Worm (Caenorhabditis elegans) whole organism, young adult: ENCODE data around the gene str-246.

Experiments
- B0035.1 ChIP-seq: sonication (generic microtip); optimal IDR thresholded peaks from 2 replicates; lab custom pipeline; 2016; ENCODE audit warnings: missing genetic modification characterization, mild to moderate bottlenecking, missing compliant biosample characterization, missing genotype, missing genetic modification reagents
- B0261.1 ChIP-seq: sonication (generic microtip); optimal IDR thresholded peaks from 2 replicates; lab custom pipeline; 2016; ENCODE audit warnings: mild to moderate bottlenecking, missing genetic modification characterization, moderate library complexity, missing compliant biosample characterization
- B0336.3 ChIP-seq: fragments of 200-800 bp; sonication (Bioruptor generic); IDR thresholded peaks from 2 replicates; pipeline ENCODE4 v1.3.6; 2022; ENCODE audit warnings: missing genetic modification characterization, missing compliant biosample characterization
- F22D6.2 ChIP-seq: sonication (generic microtip); optimal IDR thresholded peaks from 2 replicates; lab custom pipeline; 2016; ENCODE audit warnings: mild to moderate bottlenecking, missing genetic modification characterization, missing compliant biosample characterization
- F23B12.7 ChIP-seq: sonication (generic microtip); optimal IDR thresholded peaks from 2 replicates; lab custom pipeline; 2017; ENCODE audit warnings: missing genetic modification characterization, mild to moderate bottlenecking, missing compliant biosample characterization, antibody characterized with exemption, moderate library complexity; ENCODE audit not compliant: insufficient read depth
- F55B11.4 ChIP-seq: sonication (generic microtip); optimal IDR thresholded peaks from 2 replicates; lab custom pipeline; 2016; ENCODE audit warnings: missing compliant biosample characterization, missing genetic modification characterization, borderline replicate concordance; ENCODE audit not compliant: insufficient read depth
- K12H6.12 ChIP-seq: fragments of 200-800 bp; sonication (Bioruptor generic); optimal IDR thresholded peaks from 2 replicates; lab custom pipeline; 2018; ENCODE audit warnings: mild to moderate bottlenecking, missing genetic modification characterization, missing compliant biosample characterization
- T07F8.4 ChIP-seq: sonication (generic microtip); optimal IDR thresholded peaks from 2 replicates; lab custom pipeline; 2016; ENCODE audit warnings: mild to moderate bottlenecking, missing genetic modification characterization, moderate library complexity, missing compliant biosample characterization
- Y53G8AR.9 ChIP-seq: fragments of 200-800 bp; sonication (Bioruptor generic); conservative IDR thresholded peaks from 2 replicates; pipeline ENCODE4 v1.3.6; 2022; ENCODE audit warnings: missing genetic modification reagents, missing genetic modification characterization, missing compliant biosample characterization
- Y79H2A.3 ChIP-seq: fragments of 200-800 bp; sonication (Bioruptor generic); conservative IDR thresholded peaks from 2 replicates; pipeline ENCODE4 v1.3.6; 2022; ENCODE audit warnings: missing genetic modification reagents, missing genetic modification characterization, missing compliant biosample characterization
- akir-1 ChIP-seq: fragments of 200-800 bp; sonication (Bioruptor generic); optimal IDR thresholded peaks from 2 replicates; lab custom pipeline; 2018; ENCODE audit warnings: mild to moderate bottlenecking, missing genetic modification characterization, moderate library complexity, missing compliant biosample characterization
- bed-1 ChIP-seq: fragments of 200-800 bp; sonication (Bioruptor generic); IDR thresholded peaks from 2 replicates; pipeline ENCODE4 v1.3.6; 2022; ENCODE audit warnings: missing genetic modification reagents, missing genetic modification characterization, missing compliant biosample characterization
- bed-2 ChIP-seq: fragments of 200-800 bp; sonication (Bioruptor generic); IDR thresholded peaks from 2 replicates; pipeline ENCODE4 v1.3.6; 2022; ENCODE audit warnings: missing genetic modification reagents, missing genetic modification characterization, missing compliant biosample characterization
- cebp-1 ChIP-seq, 2 experiments: fragments of 200-800 bp in 1 of 2; sonication (Bioruptor generic) in 1 of 2; sonication (generic microtip) in 1 of 2; IDR thresholded peaks in 1 of 2; optimal IDR thresholded peaks in 1 of 2; 2 replicates each; pipeline versions ENCODE4 v1.3.6 to Lab custom; 2017 to 2022; ENCODE audit warnings: missing compliant biosample characterization in 2 of 2, missing genetic modification characterization in 2 of 2, mild to moderate bottlenecking in 1 of 2, missing genetic modification reagents in 1 of 2, moderate library complexity in 1 of 2
- ceh-100 ChIP-seq: fragments of 200-800 bp; sonication (Bioruptor generic); IDR thresholded peaks from 2 replicates; pipeline ENCODE4 v1.3.6; 2022; ENCODE audit warnings: missing genetic modification reagents, missing genetic modification characterization, missing compliant biosample characterization
- ceh-79 ChIP-seq: sonication (generic microtip); optimal IDR thresholded peaks from 2 replicates; lab custom pipeline; 2017; ENCODE audit warnings: mild to moderate bottlenecking, missing genetic modification characterization, missing compliant biosample characterization
- chd-7 ChIP-seq: sonication (generic microtip); optimal IDR thresholded peaks from 2 replicates; lab custom pipeline; 2016; ENCODE audit warnings: mild to moderate bottlenecking, missing genetic modification characterization, moderate library complexity, missing compliant biosample characterization
- die-1 ChIP-seq: sonication (generic microtip); optimal IDR thresholded peaks from 2 replicates; lab custom pipeline; 2016; ENCODE audit warnings: missing genotype, mild to moderate bottlenecking, missing genetic modification characterization, missing compliant biosample characterization
- dpl-1 ChIP-seq: fragments of 150-350 bp; optimal IDR thresholded peaks from 2 replicates; lab custom pipeline; 2014; ENCODE audit warnings: missing biosample characterization, missing genetic modification reagents, missing genetic modification characterization
- efl-1 ChIP-seq: fragments of 150-350 bp; optimal IDR thresholded peaks from 2 replicates; lab custom pipeline; 2014; ENCODE audit warnings: missing biosample characterization, missing genetic modification reagents, missing genetic modification characterization
- egl-44 ChIP-seq: fragments of 200-800 bp; sonication (Bioruptor generic); IDR thresholded peaks from 2 replicates; pipeline ENCODE4 v1.3.6; 2022; ENCODE audit warnings: missing genetic modification reagents, missing genetic modification characterization, missing compliant biosample characterization
- ets-4 ChIP-seq: fragments of 200-800 bp; sonication (Bioruptor generic); optimal IDR thresholded peaks from 2 replicates; lab custom pipeline; 2018; ENCODE audit warnings: mild to moderate bottlenecking, missing genetic modification characterization, missing compliant biosample characterization
- hlh-26 ChIP-seq: fragments of 200-800 bp; sonication (Bioruptor generic); conservative IDR thresholded peaks from 2 replicates; pipeline ENCODE4 v1.3.6; 2022; ENCODE audit warnings: missing genetic modification reagents, missing genetic modification characterization, missing compliant biosample characterization
- hmg-1.2 ChIP-seq: fragments of 200-800 bp; sonication (Bioruptor generic); IDR thresholded peaks from 2 replicates; pipeline ENCODE4 v1.3.6; 2022; ENCODE audit warnings: missing genetic modification reagents, missing genetic modification characterization, missing compliant biosample characterization
- lag-1 ChIP-seq: fragments of 200-800 bp; sonication (Bioruptor generic); IDR thresholded peaks from 2 replicates; pipeline ENCODE4 v1.3.6; 2022; ENCODE audit warnings: missing genetic modification reagents, missing genetic modification characterization, missing compliant biosample characterization
- lin-35 ChIP-seq, 3 experiments: fragments of 150-350 bp in 2 of 3; sonication (generic microtip) in 1 of 3; optimal IDR thresholded peaks; 2 replicates each; lab custom pipeline; 2014 to 2018; ENCODE audit warnings: missing biosample characterization in 3 of 3, missing genetic modification characterization in 3 of 3, missing genetic modification reagents in 3 of 3
- lin-40 ChIP-seq: sonication (generic microtip); optimal IDR thresholded peaks from 2 replicates; lab custom pipeline; 2016; ENCODE audit warnings: missing genetic modification characterization, mild to moderate bottlenecking, missing compliant biosample characterization, missing genotype, missing genetic modification reagents
- lir-1 ChIP-seq: fragments of 200-800 bp; sonication (Bioruptor generic); conservative IDR thresholded peaks from 2 replicates; pipeline ENCODE4 v1.3.6; 2022; ENCODE audit warnings: missing genetic modification reagents, missing genetic modification characterization, missing compliant biosample characterization
- nfya-1 ChIP-seq: sonication (generic microtip); optimal IDR thresholded peaks from 2 replicates; lab custom pipeline; 2017; ENCODE audit warnings: antibody characterized with exemption, missing compliant biosample characterization, missing genetic modification characterization, borderline replicate concordance; ENCODE audit not compliant: insufficient read depth
- rcor-1 ChIP-seq: fragments of 200-800 bp; sonication (Bioruptor generic); IDR thresholded peaks from 2 replicates; pipeline ENCODE4 v1.3.6; 2022; ENCODE audit warnings: missing genetic modification reagents, missing genetic modification characterization, missing compliant biosample characterization
- repo-1 ChIP-seq: sonication (generic microtip); optimal IDR thresholded peaks from 2 replicates; lab custom pipeline; 2017; ENCODE audit warnings: mild to moderate bottlenecking, missing genetic modification characterization, missing compliant biosample characterization
- snpc-1.3 ChIP-seq: sonication (generic microtip); optimal IDR thresholded peaks from 2 replicates; lab custom pipeline; 2017; ENCODE audit warnings: missing genetic modification characterization, mild to moderate bottlenecking, missing compliant biosample characterization, antibody characterized with exemption, moderate library complexity, missing genotype, missing genetic modification reagents; ENCODE audit not compliant: insufficient read depth
- snpc-3.4 ChIP-seq: sonication (generic microtip); optimal IDR thresholded peaks from 2 replicates; lab custom pipeline; 2017; ENCODE audit warnings: missing genetic modification characterization, mild to moderate bottlenecking, missing compliant biosample characterization, antibody characterized with exemption, moderate library complexity, missing genotype, missing genetic modification reagents
- tbp1 ChIP-seq: fragments of 200-800 bp; sonication (Bioruptor generic); optimal IDR thresholded peaks from 2 replicates; lab custom pipeline; 2018; ENCODE audit warnings: mild to moderate bottlenecking, missing genetic modification characterization, missing compliant biosample characterization
- tlf-1 ChIP-seq: fragments of 200-800 bp; sonication (Bioruptor generic); optimal IDR thresholded peaks from 2 replicates; lab custom pipeline; 2018; ENCODE audit warnings: mild to moderate bottlenecking, missing genetic modification characterization, missing compliant biosample characterization
- unc-130 ChIP-seq: sonication (generic microtip); optimal IDR thresholded peaks from 2 replicates; lab custom pipeline; 2016; ENCODE audit warnings: missing genetic modification reagents, missing genetic modification characterization, missing compliant biosample characterization
- unc-62 ChIP-seq: fragments of 150-350 bp; optimal IDR thresholded peaks from 2 replicates; lab custom pipeline; 2014; ENCODE audit warnings: missing biosample characterization, missing genetic modification reagents, missing genetic modification characterization
- zim-3 ChIP-seq: sonication (generic microtip); optimal IDR thresholded peaks from 2 replicates; lab custom pipeline; 2017; ENCODE audit warnings: mild to moderate bottlenecking, missing genetic modification characterization, moderate library complexity, missing compliant biosample characterization
- ztf-25 ChIP-seq: fragments of 200-800 bp; sonication (Bioruptor generic); IDR thresholded peaks from 2 replicates; pipeline ENCODE4 v1.3.6; 2022; ENCODE audit warnings: missing genetic modification reagents, missing genetic modification characterization, missing compliant biosample characterization
- ztf-3 ChIP-seq: fragments of 200-800 bp; sonication (Bioruptor generic); optimal IDR thresholded peaks from 2 replicates; lab custom pipeline; 2018; ENCODE audit warnings: mild to moderate bottlenecking, missing genetic modification characterization, missing compliant biosample characterization

str-246 gene

DNA sequence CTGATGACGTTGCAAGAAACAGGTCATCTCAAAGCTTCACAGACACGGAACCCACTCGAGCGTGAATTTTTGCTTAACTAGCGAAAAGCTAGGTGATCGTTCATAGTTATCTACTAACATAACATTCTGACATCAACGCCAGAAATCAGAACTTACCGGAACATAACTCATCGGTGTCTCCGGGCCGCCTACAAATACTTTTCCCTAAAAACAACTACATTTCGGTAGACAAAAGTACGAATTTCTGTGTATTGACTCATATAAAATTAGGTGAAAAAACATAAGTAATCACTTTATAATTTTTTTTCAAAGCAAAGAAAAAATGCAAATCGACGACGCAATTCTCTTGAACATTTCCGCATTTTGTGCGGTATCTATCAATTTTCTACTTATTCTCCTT, 3.3 kb upstream of the str-246 start, which contains the start of gene str-261:
TSS of gene str-261 (plus strand) at position 301 of the 400 bp plus-strand sequence.
- TF ChIP-seq repo-1 (tag; lab: Kevin White, UChicago) (no peak), ztf-3 (GFP tag; lab: Kevin White, UChicago) (no peak), T07F8.4 (tag; lab: Kevin White, UChicago) (no peak), akir-1 (no peak), unc-130 (GFP tag; lab: Kevin White, UChicago) (no peak), ceh-100 (no peak), hlh-26 (no peak), cebp-1 (GFP tag; IDR thresholded peaks at IDR 0.05; lab: Robert Waterston, UW) (no peak), cebp-1 (tag; optimal IDR thresholded peaks at IDR 0.05; lab: Kevin White, UChicago) (no peak), bed-2 (GFP tag; lab: Robert Waterston, UW) (no peak), nfya-1 (tag; lab: Kevin White, UChicago) (no peak), F23B12.7 (tag; lab: Kevin White, UChicago) (no peak), lir-1 (no peak), K12H6.12 (tag; lab: Kevin White, UChicago) (no peak), snpc-3.4 (tag; lab: Kevin White, UChicago) (no peak)
- TF ChIP-seq, all 124 proteins: peak for 0

DNA sequence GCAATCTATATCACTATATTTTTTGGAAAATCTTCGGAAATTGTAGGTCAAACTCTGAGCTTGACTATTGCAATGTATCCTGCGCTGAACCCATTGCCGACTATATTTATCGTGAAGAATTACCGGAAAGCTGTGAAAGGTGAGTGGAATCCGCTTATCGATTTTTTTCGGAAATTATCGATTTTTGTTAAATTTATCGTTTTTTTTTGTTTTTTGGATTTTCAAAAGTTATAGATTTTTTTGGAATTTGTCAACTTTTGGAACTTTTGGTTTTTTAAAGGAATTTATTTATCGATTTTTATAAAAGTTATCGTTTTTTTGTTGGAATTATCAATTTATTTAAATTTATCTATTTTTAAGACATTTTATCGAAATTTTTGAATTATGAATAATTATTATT, 761 bp upstream of the str-246 start:
- TF ChIP-seq dpl-1 (GFP tag; lab: Kevin White, UChicago) (no peak), lag-1 (no peak), tbp1 (no peak), chd-7 (tag; lab: Kevin White, UChicago) (no peak), unc-62 (GFP tag; lab: Kevin White, UChicago) (no peak), cebp-1 (GFP tag; IDR thresholded peaks at IDR 0.05; lab: Robert Waterston, UW) (no peak), cebp-1 (tag; optimal IDR thresholded peaks at IDR 0.05; lab: Kevin White, UChicago) (no peak), ceh-79 (tag; lab: Kevin White, UChicago) (no peak), ets-4 (no peak), F23B12.7 (tag; lab: Kevin White, UChicago) (no peak)
- TF ChIP-seq, all 124 proteins: peak for 0

DNA sequence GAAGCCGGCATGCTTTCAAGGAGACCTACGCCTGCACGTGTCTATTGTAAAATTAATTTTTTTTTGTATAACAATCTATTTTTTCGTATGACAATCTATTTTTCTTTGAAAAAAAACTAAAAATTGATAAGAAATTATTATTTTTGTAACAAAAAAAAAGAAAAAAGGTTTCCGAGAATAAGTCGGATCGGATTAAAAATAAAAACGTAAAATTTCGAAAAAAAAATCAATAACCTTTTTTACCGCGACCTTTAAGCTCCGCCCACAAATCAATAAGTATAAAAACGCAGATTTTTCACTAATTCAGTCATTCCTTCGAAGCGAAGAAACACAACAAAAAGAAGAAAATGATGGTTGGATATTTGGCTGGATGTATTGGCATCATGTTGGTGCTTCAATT, 1.9 kb downstream of the str-246 start, which contains the start of gene W09D6.4:
TSS of gene W09D6.4 (plus strand) at position 301 of the 400 bp plus-strand sequence.
- TF ChIP-seq Y79H2A.3 (GFP tag; lab: Robert Waterston, UW) = no peak
- TF ChIP-seq zim-3 (tag; lab: Kevin White, UChicago) = no peak
- TF ChIP-seq lin-35 (GFP tag; optimal IDR thresholded peaks at IDR 0.05; lab: Kevin White, UChicago) = no peak
- no peak for TF ChIP-seq efl-1
- no peak for TF ChIP-seq snpc-1.3
- no peak for TF ChIP-seq B0336.3 (GFP tag; lab: Robert Waterston, UW)
- TF ChIP-seq B0261.1 (tag; lab: Kevin White, UChicago) = no peak
- TF ChIP-seq T07F8.4 (tag; lab: Kevin White, UChicago) = no peak
- TF ChIP-seq ztf-25 (GFP tag; lab: Robert Waterston, UW) = no peak
- TF ChIP-seq cebp-1 (GFP tag; IDR thresholded peaks at IDR 0.05; lab: Robert Waterston, UW) = no peak
- TF ChIP-seq cebp-1 (tag; optimal IDR thresholded peaks at IDR 0.05; lab: Kevin White, UChicago) = no peak
- TF ChIP-seq tlf-1 = no peak
- no peak for TF ChIP-seq bed-1 (GFP tag; lab: Robert Waterston, UW)

DNA sequence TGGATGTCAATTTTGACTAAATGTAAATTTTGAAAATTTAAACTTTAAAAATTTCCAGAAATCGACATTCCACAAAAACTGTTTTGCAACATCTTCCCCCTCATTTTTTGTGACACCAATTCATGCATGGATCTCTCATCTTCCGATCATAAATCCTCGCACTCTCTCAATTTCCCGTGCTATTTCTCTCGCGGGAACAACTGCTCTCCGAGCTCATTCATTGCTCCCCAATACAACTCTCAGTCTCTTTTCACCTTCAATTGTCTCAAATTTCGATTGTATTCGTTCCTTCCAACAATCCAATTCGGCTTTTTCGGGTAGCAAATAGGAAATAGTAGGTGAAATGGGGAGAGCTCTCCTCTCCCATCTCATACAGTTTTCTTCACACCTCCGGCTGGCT, 5.1 kb downstream of the str-246 start:
- TF ChIP-seq F23B12.7 (tag; lab: Kevin White, UChicago) (no peak), die-1 (tag; lab: Kevin White, UChicago) (no peak), ztf-25 (GFP tag; lab: Robert Waterston, UW) (no peak), egl-44 (GFP tag; lab: Robert Waterston, UW) (no peak), hlh-26 (no peak), Y79H2A.3 (GFP tag; lab: Robert Waterston, UW) (no peak), hmg-1.2 (GFP tag; lab: Robert Waterston, UW) (no peak), Y53G8AR.9 (GFP tag; lab: Robert Waterston, UW) (no peak), F22D6.2 (tag; lab: Kevin White, UChicago) (no peak), B0035.1 (tag; lab: Kevin White, UChicago) (no peak), lin-40 (tag; lab: Kevin White, UChicago) (no peak), repo-1 (tag; lab: Kevin White, UChicago) (no peak), rcor-1 (GFP tag; lab: Robert Waterston, UW) (no peak), F55B11.4 (tag; lab: Kevin White, UChicago) (no peak), chd-7 (tag; lab: Kevin White, UChicago) (no peak)
